Worm (Caenorhabditis elegans) whole organism, midembryonic: ENCODE measurements around the gene nas-12.

Experiments used
- cog-1 ChIP-seq: sonication (generic microtip); optimal IDR thresholded peaks from 2 replicates; lab custom pipeline; 2016; ENCODE audit warnings: missing genetic modification characterization, missing compliant biosample characterization
- flt-1 ChIP-seq: fragments of 200-800 bp; sonication (Bioruptor generic); IDR thresholded peaks from 2 replicates; pipeline ENCODE4 v1.3.6; 2022; ENCODE audit warnings: missing genetic modification characterization, missing compliant biosample characterization
- ref-1 ChIP-seq: fragments of 200-800 bp; sonication (Bioruptor generic); conservative IDR thresholded peaks from 2 replicates; pipeline ENCODE4 v1.3.6; 2022; ENCODE audit warnings: missing genetic modification reagents, missing genetic modification characterization, missing compliant biosample characterization
- ztf-29 ChIP-seq: fragments of 200-800 bp; sonication (Bioruptor generic); IDR thresholded peaks from 2 replicates; pipeline ENCODE4 v1.3.6; 2022; ENCODE audit warnings: missing genetic modification reagents, missing genetic modification characterization, missing compliant biosample characterization

DNA sequence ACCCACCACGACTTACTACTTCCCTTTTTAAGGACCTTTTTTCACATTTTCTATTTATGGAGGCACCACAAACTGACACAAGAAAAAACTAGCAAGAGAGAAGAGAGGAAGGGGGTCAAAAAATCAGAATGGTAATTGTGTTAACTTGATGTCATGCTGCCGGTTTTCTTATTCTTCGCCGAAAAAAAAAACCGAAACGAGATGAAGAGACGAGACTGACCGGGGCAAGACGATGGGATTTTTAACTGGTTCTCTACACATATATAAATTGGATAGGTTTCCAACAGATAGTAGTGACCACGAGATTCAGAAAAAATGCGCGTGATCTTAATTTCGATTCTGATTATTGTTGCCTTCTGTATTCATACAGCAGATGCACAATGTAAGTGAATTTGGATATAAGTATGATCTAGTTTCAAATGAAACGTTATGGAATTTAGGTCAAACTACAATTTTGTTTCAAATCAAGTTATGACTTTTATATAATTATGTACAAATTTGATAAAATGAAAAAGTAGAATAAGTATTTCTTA is 50.0 kb downstream of the nas-12 start, which contains the start of gene Y43C5A.3:
- TF ChIP-seq ztf-29 (no peak), ref-1 (GFP tag; lab: Robert Waterston, UW) (no peak), cog-1 (tag; lab: Kevin White, UChicago) (no peak), flt-1 (GFP tag; lab: Robert Waterston, UW) (no peak)
